Fruit fly (Drosophila melanogaster) whole organism, wandering third instar larva: ENCODE data around the gene rols.

ENCODE experiments used
- Dfd ChIP-seq: fragments of >200 bp; optimal IDR thresholded peaks from 2 replicates; lab custom pipeline; 2017; ENCODE audit warnings: missing biosample characterization, missing genetic modification characterization
- GATAd ChIP-seq: sonication (Bioruptor generic); optimal IDR thresholded peaks from 2 replicates; lab custom pipeline; 2016; ENCODE audit warnings: missing biosample characterization, missing genetic modification characterization
- Hnf4 ChIP-seq: fragments of 200-800 bp; sonication (Bioruptor generic); optimal IDR thresholded peaks from 2 replicates; lab custom pipeline; 2016; ENCODE audit warnings: missing biosample characterization, mild to moderate bottlenecking, missing genetic modification characterization
- Myc ChIP-seq: fragments of >200 bp; optimal IDR thresholded peaks from 2 replicates; lab custom pipeline; 2017
- N ChIP-seq: fragments of >200 bp; optimal IDR thresholded peaks from 2 replicates; lab custom pipeline; 2018; ENCODE audit warnings: missing biosample characterization, missing external identifiers, missing genetic modification characterization
- dmrt93B ChIP-seq: fragments of 200-800 bp; sonication (Bioruptor generic); optimal IDR thresholded peaks from 2 replicates; lab custom pipeline; 2018; ENCODE audit warnings: missing biosample characterization, mild to moderate bottlenecking, missing genetic modification characterization
- fru ChIP-seq: fragments of 200-800 bp; sonication (Bioruptor generic); optimal IDR thresholded peaks from 3 replicates; lab custom pipeline; 2016; ENCODE audit warnings: missing biosample characterization, mild to moderate bottlenecking, missing genetic modification characterization
- h ChIP-seq: fragments of 200-800 bp; sonication (Bioruptor generic); optimal IDR thresholded peaks from 3 replicates; lab custom pipeline; 2016; ENCODE audit warnings: missing biosample characterization, mild to moderate bottlenecking, missing genetic modification characterization
- pan ChIP-seq: fragments of >200 bp; optimal IDR thresholded peaks from 2 replicates; lab custom pipeline; 2017

- no peak for TF ChIP-seq dmrt93B (GFP tag; lab: Kevin White, UChicago)
- no peak for TF ChIP-seq Myc (lab: Kevin White, UChicago)
- no peak for TF ChIP-seq N (GFP tag; lab: Kevin White, UChicago)
- TF ChIP-seq fru (GFP tag; lab: Kevin White, UChicago) = no peak
- no peak for TF ChIP-seq pan (lab: Kevin White, UChicago)
- TF ChIP-seq Hnf4 (GFP tag; lab: Kevin White, UChicago) = no peak
- no peak for TF ChIP-seq GATAd
- TF ChIP-seq h = peak; percentile 17
- no peak for TF ChIP-seq Dfd (GFP tag; lab: Kevin White, UChicago)
Measured at dm6 chr3L:12073076-12073475, 8.4 kb upstream of the rols start.
